Worm (Caenorhabditis elegans) whole organism, L1 larva: ENCODE results near the gene kin-36.

ENCODE experiments used
- mdl-1 ChIP-seq, 2 experiments: fragments of 150-350 bp; optimal IDR thresholded peaks; 2 replicates each; lab custom pipeline; 2014 to 2017; ENCODE audit warnings: missing biosample characterization in 2 of 2, missing genetic modification characterization in 2 of 2, inconsistent platforms in 1 of 2
- snpc-4 ChIP-seq: fragments of 150-350 bp; optimal IDR thresholded peaks from 2 replicates; lab custom pipeline; 2014; ENCODE audit warnings: missing biosample characterization, missing genetic modification characterization
- unc-62 ChIP-seq: fragments of 150-350 bp; optimal IDR thresholded peaks from 2 replicates; lab custom pipeline; 2014; ENCODE audit warnings: missing biosample characterization, missing genetic modification reagents, missing genetic modification characterization

DNA sequence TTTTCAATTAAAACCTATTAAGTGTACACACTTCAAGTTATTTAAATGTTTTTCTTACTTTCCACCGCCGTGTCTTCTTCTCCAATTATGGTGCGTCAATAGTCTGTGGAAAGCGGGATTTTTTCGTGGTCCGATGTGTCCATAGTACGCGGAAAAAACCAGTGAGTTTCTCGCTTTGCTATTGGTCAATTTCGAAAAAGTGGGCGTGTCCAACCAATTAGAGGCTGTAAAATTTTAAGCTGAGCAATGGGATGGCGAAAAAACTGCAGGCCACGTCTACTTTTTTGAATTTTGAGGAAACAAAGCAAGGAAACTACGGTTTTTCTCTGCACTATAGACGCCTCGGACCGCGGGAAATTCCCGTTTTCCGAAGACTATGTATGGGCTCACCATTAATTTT lies 44.9 kb downstream of the kin-36 start:
- TF ChIP-seq snpc-4 (tag; lab: Kevin White, UChicago) (no peak), mdl-1 (tag; optimal IDR thresholded peaks at IDR 0.05; lab: Kevin White, UChicago) (no peak), unc-62 (GFP tag; lab: Kevin White, UChicago) (no peak)
